Fruit fly (Drosophila melanogaster): Measurements from ENCODE around the gene CG34302.

- TF ChIP-seq psq (optimal IDR thresholded peaks at IDR 0.05), result no peak
- no peak for TF ChIP-seq insv (optimal IDR thresholded peaks at IDR 0.05)
- no peak for TF ChIP-seq Sin3A (optimal IDR thresholded peaks at IDR 0.05)
- no peak for TF ChIP-seq h (optimal IDR thresholded peaks at IDR 0.05)
- no peak for TF ChIP-seq ttk (optimal IDR thresholded peaks at IDR 0.05)
- TF ChIP-seq Myc (optimal IDR thresholded peaks at IDR 0.05), result no peak
Measured at dm6 chr3R:9870378-9870777, 46.8 kb upstream of the CG34302 start.

Measured in Kc167 (cell line).